Worm (Caenorhabditis elegans): ENCODE data around the gene Y56A3A.2.

The Y56A3A.2 gene

ce11 chrIII:11848317-11848716, 13.7 kb downstream of the Y56A3A.2 start (continued):
- TF ChIP-seq sox-2 (GFP tag; IDR thresholded peaks at IDR 0.05) (no peak), madf-2 (tag; optimal IDR thresholded peaks at IDR 0.05) (no peak), ceh-45 (GFP tag; IDR thresholded peaks at IDR 0.05) (no peak), dmd-4 (tag; optimal IDR thresholded peaks at IDR 0.05; ENCODE audit: borderline replicate concordance) (peak; percentile 42), hlh-8 (tag; optimal IDR thresholded peaks at IDR 0.05) (peak; percentile 56), ets-4 (tag; optimal IDR thresholded peaks at IDR 0.05) (no peak), pqm-1 (tag; optimal IDR thresholded peaks at IDR 0.05) (no peak), pha-4 (tag; optimal IDR thresholded peaks at IDR 0.05) (no peak), che-1 (tag; optimal IDR thresholded peaks at IDR 0.05) (no peak), ztf-16 (tag; optimal IDR thresholded peaks at IDR 0.05) (no peak), hlh-15 (tag; optimal IDR thresholded peaks at IDR 0.05) (no peak), unc-42 (tag; optimal IDR thresholded peaks at IDR 0.05) (no peak), nhr-11 (tag; optimal IDR thresholded peaks at IDR 0.05) (no peak), rnt-1 (tag; optimal IDR thresholded peaks at IDR 0.05) (peak; percentile 58), ceh-34 (tag; optimal IDR thresholded peaks at IDR 0.05) (peak; percentile 24), ceh-48 (tag; optimal IDR thresholded peaks at IDR 0.05) (no peak), hlh-13 (GFP tag; optimal IDR thresholded peaks at IDR 0.05) (no peak), dve-1 (tag; optimal IDR thresholded peaks at IDR 0.05) (no peak), T23F11.4 (GFP tag; optimal IDR thresholded peaks at IDR 0.05) (no peak)

DNA sequence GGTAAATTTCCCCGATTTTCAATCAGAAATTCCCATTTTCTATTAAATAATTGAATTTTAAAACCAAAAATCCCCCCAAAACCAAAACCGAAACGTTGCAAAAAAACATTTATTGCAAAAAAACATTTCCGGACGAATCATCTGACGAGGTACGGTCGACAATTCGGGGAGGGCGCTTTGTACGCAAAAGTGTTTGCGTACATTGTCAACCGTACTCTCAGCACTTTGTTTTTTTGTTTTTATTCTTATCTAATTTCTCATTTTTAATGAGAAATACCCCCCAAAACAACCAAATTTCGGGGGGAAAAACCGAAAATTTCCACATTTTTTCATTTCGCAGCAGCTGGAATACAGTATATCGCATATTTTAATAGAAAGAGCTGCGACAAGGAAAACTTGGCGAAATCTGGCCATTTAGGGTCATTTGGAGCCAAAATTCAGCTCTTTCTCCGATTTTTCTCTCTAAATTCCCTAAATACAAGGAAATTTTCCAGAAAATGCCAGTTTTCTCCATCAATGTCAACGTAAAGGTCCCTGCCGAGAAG, 14.3 kb downstream of the Y56A3A.2 start, which contains the start of gene mif-1:
TSS of gene mif-1 (plus strand) at position 495 of the 545 bp plus-strand sequence.
- TF ChIP-seq nfya-1 (tag; optimal IDR thresholded peaks at IDR 0.05), result peak; percentile 68
- no peak for TF ChIP-seq rnt-1 (tag; optimal IDR thresholded peaks at IDR 0.05)
- TF ChIP-seq ceh-45 (GFP tag; IDR thresholded peaks at IDR 0.05), result no peak
- no peak for TF ChIP-seq dmd-4 (tag; optimal IDR thresholded peaks at IDR 0.05; ENCODE audit: borderline replicate concordance)
- no peak for TF ChIP-seq ceh-2 (tag; optimal IDR thresholded peaks at IDR 0.05)
- TF ChIP-seq elt-2 (tag; optimal IDR thresholded peaks at IDR 0.05), result peak; percentile 26
- no peak for TF ChIP-seq ceh-6 (GFP tag; optimal IDR thresholded peaks at IDR 0.05)
- TF ChIP-seq pat-9 (tag; optimal IDR thresholded peaks at IDR 0.05), result no peak
- peak; percentile 30 for TF ChIP-seq hlh-30 (tag; optimal IDR thresholded peaks at IDR 0.05; ENCODE audit: insufficient read depth)
- TF ChIP-seq unc-86 (tag; optimal IDR thresholded peaks at IDR 0.05), result no peak
- no peak for TF ChIP-seq pqm-1 (tag; optimal IDR thresholded peaks at IDR 0.05)
- TF ChIP-seq ztf-16 (tag; optimal IDR thresholded peaks at IDR 0.05), result no peak
- TF ChIP-seq ttx-3 (tag; optimal IDR thresholded peaks at IDR 0.05), result no peak

DNA sequence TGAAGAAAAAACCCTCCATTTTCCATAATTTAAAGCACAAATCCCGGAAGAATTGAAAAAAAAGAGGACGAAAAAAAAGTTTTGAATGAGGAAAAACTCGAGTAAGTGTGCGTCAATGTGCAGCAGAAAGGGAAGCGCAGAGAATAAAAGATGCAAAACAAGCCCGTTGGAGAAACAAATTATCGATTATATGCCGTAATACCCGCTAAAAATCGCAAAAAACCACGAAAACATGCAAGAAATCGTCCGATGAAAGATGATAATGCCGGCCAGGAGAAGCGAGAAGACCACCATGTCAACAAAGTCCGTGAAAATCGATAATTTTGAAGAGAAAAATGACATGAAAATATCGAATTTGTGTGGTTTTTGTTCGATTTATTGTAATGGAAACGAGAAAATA, 15.0 kb downstream of the Y56A3A.2 start:
- TF ChIP-seq ceh-48 (tag; optimal IDR thresholded peaks at IDR 0.05), result peak; percentile 4
- TF ChIP-seq hlh-15 (tag; optimal IDR thresholded peaks at IDR 0.05), result no peak

ce11 chrIII:11846365-11846764, 15.7 kb downstream of the Y56A3A.2 start, which contains the start of gene ntl-3:
TSS of gene ntl-3 (minus strand) at chrIII:11846465.
- TF ChIP-seq hlh-6 (tag; optimal IDR thresholded peaks at IDR 0.05) (no peak), C08G9.2 (tag; optimal IDR thresholded peaks at IDR 0.05) (no peak), ceh-2 (tag; optimal IDR thresholded peaks at IDR 0.05) (no peak), fax-1 (tag; optimal IDR thresholded peaks at IDR 0.05) (no peak), eyg-1 (tag; optimal IDR thresholded peaks at IDR 0.05) (no peak)

DNA sequence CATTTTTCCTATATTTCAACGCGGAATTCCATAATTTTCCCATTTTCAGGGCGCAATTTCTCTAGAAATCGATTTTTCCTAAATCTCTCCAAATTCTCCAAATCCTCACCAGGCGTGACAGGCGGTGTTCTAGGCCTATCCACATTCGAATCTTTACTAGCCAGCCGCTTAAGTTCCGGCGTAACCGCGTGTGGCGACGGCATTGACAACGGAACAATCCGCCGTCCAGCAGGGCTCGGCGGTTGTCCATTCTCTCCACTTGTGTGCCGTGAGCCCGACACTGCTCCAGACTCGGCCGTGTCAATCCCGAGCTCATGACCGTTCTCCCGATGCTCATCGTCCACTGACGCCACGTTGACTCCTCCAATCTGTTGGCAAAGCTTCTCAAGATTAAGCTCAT, 19.0 kb downstream of the Y56A3A.2 start:
- TF ChIP-seq ceh-19 (GFP tag; optimal IDR thresholded peaks at IDR 0.05) (no peak), elt-4 (tag; optimal IDR thresholded peaks at IDR 0.05) (peak; percentile 40)

All from whole organism, late embryonic.